Worm (Caenorhabditis elegans) whole organism, L1 larva: ENCODE results near the gene tub-1.

Experiments
- C04F5.9 ChIP-seq: sonication (generic microtip); optimal IDR thresholded peaks from 2 replicates; lab custom pipeline; 2016; ENCODE audit warnings: missing genetic modification characterization, missing compliant biosample characterization
- C16A3.4 ChIP-seq: fragments of 150-350 bp; optimal IDR thresholded peaks from 2 replicates; lab custom pipeline; 2014; ENCODE audit warnings: missing biosample characterization, missing genetic modification characterization
- C34B4.2 ChIP-seq: sonication (generic microtip); optimal IDR thresholded peaks from 2 replicates; lab custom pipeline; 2017; ENCODE audit warnings: mild to moderate bottlenecking, missing genetic modification characterization, missing compliant biosample characterization
- Y116A8C.19 ChIP-seq: sonication (generic microtip); optimal IDR thresholded peaks from 2 replicates; lab custom pipeline; 2016; ENCODE audit warnings: missing compliant biosample characterization, missing genetic modification characterization, borderline replicate concordance
- aha-1 ChIP-seq: fragments of 150-350 bp; optimal IDR thresholded peaks from 2 replicates; lab custom pipeline; 2014; ENCODE audit warnings: missing biosample characterization, missing genetic modification characterization
- ama-1 ChIP-seq: fragments of 150-350 bp; optimal IDR thresholded peaks from 2 replicates; lab custom pipeline; 2014
- ceh-63 ChIP-seq: fragments of 200-800 bp; sonication (Bioruptor generic); optimal IDR thresholded peaks from 2 replicates; lab custom pipeline; 2018; ENCODE audit warnings: mild to moderate bottlenecking, missing genetic modification characterization, missing compliant biosample characterization
- ceh-82 ChIP-seq, 3 experiments: fragments of 150-350 bp in 1 of 3; sonication (generic microtip) in 2 of 3; optimal IDR thresholded peaks; 2 replicates each; lab custom pipeline; 2014 to 2017; ENCODE audit warnings: missing biosample characterization in 3 of 3, missing genetic modification characterization in 3 of 3
- ces-1 ChIP-seq: fragments of 150-350 bp; optimal IDR thresholded peaks from 2 replicates; lab custom pipeline; 2014; ENCODE audit warnings: missing biosample characterization, missing genetic modification reagents, missing genetic modification characterization
- dpl-1 ChIP-seq, 3 experiments: fragments of 150-350 bp in 2 of 3; sonication (generic microtip) in 1 of 3; optimal IDR thresholded peaks; 2 replicates each; lab custom pipeline; 2014 to 2017; ENCODE audit warnings: missing biosample characterization in 3 of 3, missing genetic modification characterization in 3 of 3, missing genetic modification reagents in 3 of 3
- efl-3 ChIP-seq: fragments of 200-800 bp; sonication (Bioruptor generic); optimal IDR thresholded peaks from 2 replicates; lab custom pipeline; 2018; ENCODE audit warnings: mild to moderate bottlenecking, missing genetic modification characterization, missing compliant biosample characterization
- egl-13 ChIP-seq: sonication (generic microtip); optimal IDR thresholded peaks from 2 replicates; lab custom pipeline; 2016; ENCODE audit warnings: missing genotype, missing genetic modification reagents, missing genetic modification characterization, missing compliant biosample characterization
- elt-3 ChIP-seq, 6 experiments: fragments of 150-350 bp in 1 of 6; sonication (generic microtip); optimal IDR thresholded peaks; 2 replicates each; lab custom pipeline; 2017 to 2018; ENCODE audit warnings: missing biosample characterization in 6 of 6, missing genetic modification characterization in 6 of 6, inconsistent platforms in 1 of 6
- fkh-10 ChIP-seq: sonication (generic microtip); optimal IDR thresholded peaks from 2 replicates; lab custom pipeline; 2017; ENCODE audit warnings: missing biosample characterization, missing genetic modification reagents, missing genetic modification characterization
- fkh-8 ChIP-seq: sonication (generic microtip); optimal IDR thresholded peaks from 2 replicates; lab custom pipeline; 2016; ENCODE audit warnings: mild to moderate bottlenecking, missing genetic modification characterization, missing compliant biosample characterization
- fos-1 ChIP-seq: fragments of 150-350 bp; optimal IDR thresholded peaks from 2 replicates; lab custom pipeline; 2014; ENCODE audit warnings: missing biosample characterization, missing genetic modification characterization
- grh-1 ChIP-seq: fragments of 200-800 bp; sonication (Bioruptor generic); IDR thresholded peaks from 2 replicates; pipeline ENCODE4 v1.3.6; 2022; ENCODE audit warnings: missing genetic modification reagents, missing genetic modification characterization, missing compliant biosample characterization
- hlh-17 ChIP-seq: fragments of 200-800 bp; sonication (Bioruptor generic); optimal IDR thresholded peaks from 2 replicates; lab custom pipeline; 2018; ENCODE audit warnings: missing genetic modification characterization, mild to moderate bottlenecking, missing compliant biosample characterization, moderate library complexity, borderline replicate concordance
- hlh-4 ChIP-seq: sonication (generic microtip); optimal IDR thresholded peaks from 2 replicates; lab custom pipeline; 2016; ENCODE audit warnings: mild to moderate bottlenecking, missing genetic modification characterization, missing compliant biosample characterization
- irx-1 ChIP-seq: sonication (generic microtip); optimal IDR thresholded peaks from 2 replicates; lab custom pipeline; 2016; ENCODE audit warnings: missing genetic modification characterization, missing compliant biosample characterization
- isw-1 ChIP-seq: fragments of 200-800 bp; sonication (Bioruptor generic); IDR thresholded peaks from 2 replicates; pipeline ENCODE4 v1.3.6; 2022; ENCODE audit warnings: missing genetic modification characterization, missing compliant biosample characterization
- lin-35 ChIP-seq, 2 experiments: fragments of 150-350 bp; optimal IDR thresholded peaks; 2 replicates each; lab custom pipeline; 2014; ENCODE audit warnings: missing biosample characterization in 2 of 2, missing genetic modification characterization in 2 of 2, missing genetic modification reagents in 2 of 2
- lsy-2 ChIP-seq, 2 experiments: fragments of 150-350 bp; optimal IDR thresholded peaks; 2 replicates each; lab custom pipeline; 2014; ENCODE audit warnings: missing biosample characterization in 2 of 2, missing genetic modification characterization in 2 of 2
- mab-9 ChIP-seq: fragments of 200-800 bp; sonication (Bioruptor generic); IDR thresholded peaks from 2 replicates; pipeline ENCODE4 v1.3.6; 2022; ENCODE audit warnings: missing genetic modification reagents, missing genetic modification characterization, missing compliant biosample characterization
- mef-2 ChIP-seq: fragments of 150-350 bp; optimal IDR thresholded peaks from 2 replicates; lab custom pipeline; 2014; ENCODE audit warnings: missing biosample characterization, missing genetic modification characterization
- nhr-11 ChIP-seq: fragments of 150-350 bp; optimal IDR thresholded peaks from 2 replicates; lab custom pipeline; 2014; ENCODE audit warnings: missing biosample characterization, missing genetic modification characterization
- nhr-12 ChIP-seq: sonication (generic microtip); optimal IDR thresholded peaks from 2 replicates; lab custom pipeline; 2017; ENCODE audit warnings: missing biosample characterization, missing genetic modification characterization
- nhr-237 ChIP-seq: fragments of 150-350 bp; optimal IDR thresholded peaks from 2 replicates; lab custom pipeline; 2014; ENCODE audit warnings: missing biosample characterization, missing genetic modification characterization
- nhr-28 ChIP-seq: fragments of 150-350 bp; optimal IDR thresholded peaks from 2 replicates; lab custom pipeline; 2014; ENCODE audit warnings: missing biosample characterization, missing genetic modification characterization
- nhr-71 ChIP-seq: sonication (generic microtip); optimal IDR thresholded peaks from 2 replicates; lab custom pipeline; 2016; ENCODE audit warnings: mild to moderate bottlenecking, missing genetic modification characterization, moderate library complexity, missing compliant biosample characterization
- nhr-76 ChIP-seq: sonication (generic microtip); optimal IDR thresholded peaks from 2 replicates; lab custom pipeline; 2017; ENCODE audit warnings: missing biosample characterization, missing genetic modification characterization
- nhr-77 ChIP-seq: fragments of 150-350 bp; optimal IDR thresholded peaks from 2 replicates; lab custom pipeline; 2014; ENCODE audit warnings: missing biosample characterization, missing genetic modification characterization
- nhr-84 ChIP-seq: sonication (generic microtip); optimal IDR thresholded peaks from 2 replicates; lab custom pipeline; 2017; ENCODE audit warnings: missing biosample characterization, missing genetic modification characterization
- nhr-90 ChIP-seq: sonication (generic microtip); optimal IDR thresholded peaks from 2 replicates; lab custom pipeline; 2016; ENCODE audit warnings: mild to moderate bottlenecking, missing genetic modification characterization, missing compliant biosample characterization; ENCODE audit not compliant: poor library complexity
- pax-3 ChIP-seq: fragments of 200-800 bp; sonication (Bioruptor generic); optimal IDR thresholded peaks from 2 replicates; lab custom pipeline; 2018; ENCODE audit warnings: mild to moderate bottlenecking, missing genetic modification characterization, moderate library complexity, missing compliant biosample characterization
- rnt-1 ChIP-seq: sonication (generic microtip); optimal IDR thresholded peaks from 2 replicates; lab custom pipeline; 2016; ENCODE audit warnings: mild to moderate bottlenecking, missing genetic modification characterization, moderate library complexity, missing compliant biosample characterization
- skn-1 ChIP-seq: fragments of 150-350 bp; optimal IDR thresholded peaks from 2 replicates; lab custom pipeline; 2014; ENCODE audit warnings: missing biosample characterization, missing genetic modification characterization
- snpc-4 ChIP-seq: fragments of 150-350 bp; optimal IDR thresholded peaks from 2 replicates; lab custom pipeline; 2014; ENCODE audit warnings: missing biosample characterization, missing genetic modification characterization
- snu-23 ChIP-seq: sonication (generic microtip); optimal IDR thresholded peaks from 2 replicates; lab custom pipeline; 2016; ENCODE audit warnings: missing genetic modification characterization, missing compliant biosample characterization
- sox-4 ChIP-seq: sonication (generic microtip); optimal IDR thresholded peaks from 2 replicates; lab custom pipeline; 2016; ENCODE audit warnings: missing genetic modification characterization, missing compliant biosample characterization
- sptf-1 ChIP-seq: fragments of 150-350 bp; optimal IDR thresholded peaks from 2 replicates; lab custom pipeline; 2014; ENCODE audit warnings: missing biosample characterization, missing genetic modification characterization
- swsn-7 ChIP-seq: sonication (generic microtip); optimal IDR thresholded peaks from 2 replicates; lab custom pipeline; 2016; ENCODE audit warnings: missing genetic modification characterization, missing compliant biosample characterization
- tbx-2 ChIP-seq: sonication (generic microtip); optimal IDR thresholded peaks from 2 replicates; lab custom pipeline; 2016; ENCODE audit warnings: missing genetic modification characterization, missing compliant biosample characterization
- unc-130 ChIP-seq: fragments of 150-350 bp; optimal IDR thresholded peaks from 2 replicates; lab custom pipeline; 2017; ENCODE audit warnings: missing biosample characterization, missing genetic modification characterization, inconsistent platforms
- unc-98 ChIP-seq: fragments of 200-800 bp; sonication (Bioruptor generic); IDR thresholded peaks from 2 replicates; pipeline ENCODE4 v1.3.6; 2022; ENCODE audit warnings: missing genetic modification characterization, missing compliant biosample characterization
- xbp-1 ChIP-seq: sonication (generic microtip); optimal IDR thresholded peaks from 2 replicates; lab custom pipeline; 2016; ENCODE audit warnings: missing genetic modification characterization, missing compliant biosample characterization
- ztf-4 ChIP-seq: fragments of 150-350 bp; optimal IDR thresholded peaks from 2 replicates; lab custom pipeline; 2014; ENCODE audit warnings: missing biosample characterization, missing genetic modification characterization

Gene tub-1

ce11 chrII:8116159-8116558 is 40.6 kb downstream of the tub-1 start, which contains the start of gene unc-105:
Gene unc-105, plus strand, starts transcription at chrII:8116459.
- TF ChIP-seq rnt-1 (tag; lab: Kevin White, UChicago): peak; percentile 26
- no peak for TF ChIP-seq efl-3 (GFP tag; lab: Kevin White, UChicago)

ce11 chrII:8112063-8112462 is 44.7 kb downstream of the tub-1 start, which contains the start of gene lron-4:
Gene lron-4, minus strand, starts transcription at chrII:8112163.
- TF ChIP-seq grh-1 (GFP tag; lab: Robert Waterston, UW) (no peak), fkh-8 (peak; percentile 15), nhr-28 (tag; lab: Kevin White, UChicago) (no peak), nhr-84 (tag; lab: Kevin White, UChicago) (no peak), mef-2 (no peak), Y116A8C.19 (tag; lab: Kevin White, UChicago) (no peak), ama-1 (lab: Kevin White, UChicago) (no peak)

DNA sequence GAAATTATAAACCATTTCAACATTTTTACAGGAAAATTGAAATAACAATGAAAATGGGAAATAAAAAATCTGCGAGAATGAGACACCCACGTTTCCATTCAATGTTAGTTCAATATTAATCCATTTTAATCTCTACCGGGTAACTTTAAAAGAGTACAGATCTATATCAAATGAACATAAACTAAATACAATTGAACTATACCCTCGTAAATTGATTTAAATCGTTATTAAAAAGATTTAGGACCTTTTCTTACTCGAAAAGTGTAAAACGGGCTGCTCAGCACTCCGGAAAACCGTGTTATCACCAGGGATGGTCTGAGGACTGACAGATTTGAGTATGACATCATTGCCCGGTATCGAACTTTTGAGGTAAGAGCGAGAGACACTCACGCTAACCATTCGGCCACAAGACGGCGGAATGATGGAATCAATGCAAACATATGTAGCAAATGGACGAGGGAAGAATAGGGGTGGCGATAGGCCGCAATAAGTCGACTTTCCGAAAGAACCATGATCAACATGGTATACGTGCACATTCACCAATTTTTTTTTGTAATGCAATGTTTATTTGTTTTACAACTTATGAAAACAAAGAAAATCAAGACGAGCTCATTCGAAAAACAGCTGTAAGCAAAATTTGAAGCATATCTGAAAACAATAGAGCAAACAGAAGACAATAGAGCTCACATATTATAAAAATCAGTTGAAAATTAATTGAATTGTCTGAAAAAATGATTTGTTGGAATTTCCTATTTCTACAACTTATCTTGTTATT is 49.6 kb downstream of the tub-1 start, which contains the start of the genes chst-1 and C41C4.9:
TSS of gene chst-1 (minus strand) at position 51 of the 775 bp plus-strand sequence.
TSS of gene C41C4.9 (plus strand) at position 725 of the 775 bp plus-strand sequence.
- no peak for TF ChIP-seq hlh-4 (tag; lab: Kevin White, UChicago)
- peak; percentile 61 for TF ChIP-seq snu-23
- no peak for TF ChIP-seq sptf-1 (tag; lab: Kevin White, UChicago)
- no peak for TF ChIP-seq egl-13
- TF ChIP-seq rnt-1 (tag; lab: Kevin White, UChicago): peak; percentile 84
- TF ChIP-seq C34B4.2: no peak
- peak; percentile 81 for TF ChIP-seq C16A3.4 (tag; lab: Kevin White, UChicago)
- peak in 1 of 3 experiments; percentile 19 for TF ChIP-seq ceh-82 (tag; optimal IDR thresholded peaks at IDR 0.05; lab: Kevin White, UChicago)
- peak; percentile 74 for TF ChIP-seq nhr-71 (tag; lab: Kevin White, UChicago)
- peak; percentile 16 to 43 (median 39) for TF ChIP-seq dpl-1 (GFP tag; optimal IDR thresholded peaks at IDR 0.05; lab: Kevin White, UChicago)
- no peak for TF ChIP-seq mab-9 (GFP tag; lab: Robert Waterston, UW)
- TF ChIP-seq tbx-2 (tag; lab: Kevin White, UChicago): no peak
- peak; percentile 29 to 84 for TF ChIP-seq lin-35 (GFP tag; optimal IDR thresholded peaks at IDR 0.05; lab: Kevin White, UChicago)
- TF ChIP-seq swsn-7 (tag; lab: Kevin White, UChicago): peak; percentile 46
- TF ChIP-seq nhr-90 (tag; lab: Kevin White, UChicago): peak; percentile 78
- TF ChIP-seq nhr-76 (tag; lab: Kevin White, UChicago): no peak
- TF ChIP-seq ceh-63 (GFP tag; lab: Kevin White, UChicago): no peak
- TF ChIP-seq ces-1: no peak
- peak; percentile 29 for TF ChIP-seq snpc-4 (tag; lab: Kevin White, UChicago)
- TF ChIP-seq isw-1: no peak
- TF ChIP-seq hlh-17 (GFP tag; lab: Kevin White, UChicago): no peak
- no peak for TF ChIP-seq mef-2
- TF ChIP-seq nhr-11: no peak
- peak; percentile 66 for TF ChIP-seq nhr-77
- peak; percentile 55 for TF ChIP-seq unc-130 (tag; lab: Kevin White, UChicago)
- peak in 2 of 6 experiments; percentile 34 to 48 for TF ChIP-seq elt-3 (tag; optimal IDR thresholded peaks at IDR 0.05; lab: Kevin White, UChicago)
- no peak for TF ChIP-seq Y116A8C.19 (tag; lab: Kevin White, UChicago)
- TF ChIP-seq unc-98: 0 out of 2 replicates have a peak, but pooled peaks have one; percentile 10
- TF ChIP-seq efl-3 (GFP tag; lab: Kevin White, UChicago): no peak
- TF ChIP-seq C04F5.9 (tag; lab: Kevin White, UChicago): no peak
- TF ChIP-seq aha-1 (tag; lab: Kevin White, UChicago): no peak
- peak; percentile 20 for TF ChIP-seq xbp-1
- no peak for TF ChIP-seq fkh-10 (GFP tag; lab: Kevin White, UChicago)
- TF ChIP-seq lsy-2 (tag; optimal IDR thresholded peaks at IDR 0.05; lab: Kevin White, UChicago): peak; percentile 57 to 77
- peak; percentile 7 for TF ChIP-seq ztf-4 (tag; lab: Kevin White, UChicago)
- TF ChIP-seq irx-1: peak; percentile 19
- TF ChIP-seq nhr-237 (tag; lab: Kevin White, UChicago): no peak
- no peak for TF ChIP-seq nhr-28 (tag; lab: Kevin White, UChicago)
- TF ChIP-seq skn-1 (tag; lab: Kevin White, UChicago): peak; percentile 76
- TF ChIP-seq fos-1 (tag; lab: Kevin White, UChicago): peak; percentile 47
- TF ChIP-seq nhr-12 (tag; lab: Kevin White, UChicago): no peak
- no peak for TF ChIP-seq pax-3 (tag; lab: Kevin White, UChicago)
- TF ChIP-seq sox-4: no peak
